Worm (Caenorhabditis elegans) whole organism, early embryonic: ENCODE results near the gene egas-2.

ENCODE experiments used
- B0310.2 ChIP-seq: sonication (generic microtip); optimal IDR thresholded peaks from 2 replicates; lab custom pipeline; 2016; ENCODE audit warnings: mild to moderate bottlenecking, missing genetic modification characterization, missing compliant biosample characterization
- ama-1 ChIP-seq: fragments of 150-350 bp; optimal IDR thresholded peaks from 2 replicates; lab custom pipeline; 2014
- ceh-13 ChIP-seq: fragments of 200-800 bp; sonication (Bioruptor generic); optimal IDR thresholded peaks from 2 replicates; lab custom pipeline; 2018; ENCODE audit warnings: mild to moderate bottlenecking, missing genetic modification characterization, missing compliant biosample characterization
- ceh-36 ChIP-seq: sonication (generic microtip); optimal IDR thresholded peaks from 2 replicates; lab custom pipeline; 2016; ENCODE audit warnings: missing genetic modification characterization, inconsistent platforms, missing compliant biosample characterization
- flt-1 ChIP-seq: fragments of 200-800 bp; sonication (Bioruptor generic); IDR thresholded peaks from 2 replicates; pipeline ENCODE4 v1.3.6; 2022; ENCODE audit warnings: missing genetic modification characterization, missing compliant biosample characterization
- hmbx-1 ChIP-seq: sonication (generic microtip); optimal IDR thresholded peaks from 2 replicates; lab custom pipeline; 2016; ENCODE audit warnings: mild to moderate bottlenecking, missing genetic modification characterization, missing compliant biosample characterization
- pes-1 ChIP-seq: fragments of 200-800 bp; sonication (Bioruptor generic); IDR thresholded peaks from 2 replicates; pipeline ENCODE4 v1.3.6; 2022; ENCODE audit warnings: missing genetic modification reagents, missing genetic modification characterization, missing compliant biosample characterization
- scrt-1 ChIP-seq: fragments of 200-800 bp; sonication (Bioruptor generic); IDR thresholded peaks from 2 replicates; pipeline ENCODE4 v1.3.6; 2022; ENCODE audit warnings: missing genetic modification characterization, missing compliant biosample characterization
- sea-1 ChIP-seq: fragments of 200-800 bp; sonication (Bioruptor generic); conservative IDR thresholded peaks from 2 replicates; pipeline ENCODE4 v1.3.6; 2022; ENCODE audit warnings: missing genetic modification characterization, missing compliant biosample characterization
- tbx-11 ChIP-seq: fragments of 200-800 bp; sonication (Bioruptor generic); IDR thresholded peaks from 2 replicates; pipeline ENCODE4 v1.3.6; 2022; ENCODE audit warnings: missing genetic modification characterization, missing compliant biosample characterization
- tra-4 ChIP-seq: sonication (generic microtip); optimal IDR thresholded peaks from 2 replicates; lab custom pipeline; 2017; ENCODE audit warnings: missing genetic modification characterization, missing compliant biosample characterization

- TF ChIP-seq scrt-1 (no peak), ama-1 (lab: Kevin White, UChicago) (no peak), tra-4 (tag; lab: Kevin White, UChicago) (no peak), ceh-36 (tag; lab: Kevin White, UChicago) (no peak), ceh-13 (GFP tag; lab: Kevin White, UChicago) (no peak), flt-1 (GFP tag; lab: Robert Waterston, UW) (no peak), B0310.2 (tag; lab: Kevin White, UChicago) (no peak), hmbx-1 (no peak), pes-1 (GFP tag; lab: Robert Waterston, UW) (no peak), sea-1 (GFP tag; lab: Robert Waterston, UW) (no peak), tbx-11 (no peak)
Observed at ce11 chrV:18658914-18659313, 8.8 kb downstream of the egas-2 start.
